Worm (Caenorhabditis elegans) whole organism, dauer: ENCODE data around the gene C13F10.6.

Experiments
- unc-62 ChIP-seq: sonication (generic microtip); optimal IDR thresholded peaks from 2 replicates; lab custom pipeline; 2017; ENCODE audit warnings: missing biosample characterization, missing genetic modification reagents, missing genetic modification characterization

Gene C13F10.6

DNA sequence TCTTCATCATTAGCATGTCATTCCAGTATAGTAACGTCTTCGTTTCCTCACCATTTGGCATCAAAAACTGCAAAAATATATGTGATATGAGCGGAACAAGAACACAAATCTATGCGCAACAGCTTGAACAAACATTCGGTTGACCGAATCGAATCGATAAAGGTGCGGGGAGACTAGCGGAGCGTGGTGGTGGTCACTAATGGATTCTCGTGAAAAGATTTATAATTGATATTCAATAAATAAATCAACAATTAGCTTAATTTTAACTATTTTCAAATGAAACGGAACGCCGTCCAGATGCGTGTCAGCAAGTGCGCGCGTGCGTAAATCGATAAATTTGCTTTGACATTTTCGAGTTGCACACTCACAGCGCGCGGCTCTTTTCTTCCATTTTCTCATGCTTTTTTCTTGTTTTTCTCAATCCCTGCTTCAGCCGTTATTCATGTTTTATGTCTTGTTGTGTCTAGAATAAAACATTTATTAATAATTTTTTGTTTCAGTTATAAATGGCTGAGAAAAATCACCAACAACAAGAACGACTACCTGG lies at the start of gene C13F10.6, which contains the start of the genes C13F10.8 and kxd-1:
C13F10.6 (minus strand) TSS at position 67 of the 547 bp plus-strand sequence.
C13F10.8 (minus strand) TSS at position 51 of the 547 bp plus-strand sequence.
kxd-1 (plus strand) TSS at position 497 of the 547 bp plus-strand sequence.
- no peak for TF ChIP-seq unc-62 (GFP tag; lab: Kevin White, UChicago)

DNA sequence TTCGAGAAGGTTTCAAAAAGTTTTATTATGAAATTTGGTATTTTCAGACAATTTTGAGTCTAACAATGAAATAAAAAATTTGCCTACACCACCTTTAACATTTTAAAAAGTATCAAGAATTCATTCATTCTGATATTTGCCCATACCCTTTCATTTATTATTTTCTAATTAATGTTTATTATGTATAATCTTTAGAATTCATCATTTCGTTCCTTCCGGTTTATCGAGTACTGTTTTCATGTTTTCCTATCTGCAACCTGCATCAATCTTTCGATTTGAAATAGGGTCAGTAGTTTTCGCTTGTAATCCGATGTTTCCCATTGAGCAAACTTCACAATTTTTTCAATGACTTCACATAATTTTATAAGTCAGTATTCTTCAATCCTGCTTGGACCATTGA lies 48.6 kb upstream of the C13F10.6 start, which contains the start of gene C13A2.6:
C13A2.6 (plus strand) TSS at position 301 of the 400 bp plus-strand sequence.
- no peak for TF ChIP-seq unc-62 (GFP tag; lab: Kevin White, UChicago)

ce11 chrV:7266021-7266420 lies 45.2 kb upstream of the C13F10.6 start, which contains the start of gene C13A2.7:
C13A2.7 (plus strand) TSS chrV:7266321.
- TF ChIP-seq unc-62 (GFP tag; lab: Kevin White, UChicago) = no peak

DNA sequence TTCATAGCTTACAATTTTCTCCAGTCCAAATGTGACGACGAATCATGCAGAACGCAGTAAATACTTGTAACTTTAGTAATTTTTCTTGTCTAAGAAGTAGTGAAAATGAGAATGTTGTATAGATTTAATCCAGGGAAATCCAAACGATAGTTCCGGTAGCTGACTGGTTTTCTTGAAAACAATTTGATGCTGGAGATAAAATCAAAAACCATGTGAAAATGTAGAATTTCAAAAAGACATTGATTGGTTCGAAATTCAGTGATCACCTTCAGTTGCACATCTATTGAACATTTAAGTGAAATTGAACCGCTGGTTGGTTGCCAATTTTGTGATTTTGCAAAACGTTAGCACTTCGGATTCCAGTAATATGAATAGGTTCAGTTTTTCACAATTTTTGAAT lies 43.2 kb upstream of the C13F10.6 start, which contains the start of gene C13A2.9:
C13A2.9 (minus strand) TSS at position 101 of the 400 bp plus-strand sequence.
- TF ChIP-seq unc-62 (GFP tag; lab: Kevin White, UChicago) = no peak

- TF ChIP-seq unc-62 (GFP tag; lab: Kevin White, UChicago) = no peak
Observed at ce11 chrV:7258965-7259364, 38.1 kb upstream of the C13F10.6 start, which contains the start of gene C13A2.12. C13A2.12 (plus strand) TSS chrV:7259265.

- no peak for TF ChIP-seq unc-62 (GFP tag; lab: Kevin White, UChicago)
Observed at ce11 chrV:7255095-7255494, 34.3 kb upstream of the C13F10.6 start, which contains the start of gene C05C8.8. C05C8.8 (minus strand) TSS chrV:7255195.

DNA sequence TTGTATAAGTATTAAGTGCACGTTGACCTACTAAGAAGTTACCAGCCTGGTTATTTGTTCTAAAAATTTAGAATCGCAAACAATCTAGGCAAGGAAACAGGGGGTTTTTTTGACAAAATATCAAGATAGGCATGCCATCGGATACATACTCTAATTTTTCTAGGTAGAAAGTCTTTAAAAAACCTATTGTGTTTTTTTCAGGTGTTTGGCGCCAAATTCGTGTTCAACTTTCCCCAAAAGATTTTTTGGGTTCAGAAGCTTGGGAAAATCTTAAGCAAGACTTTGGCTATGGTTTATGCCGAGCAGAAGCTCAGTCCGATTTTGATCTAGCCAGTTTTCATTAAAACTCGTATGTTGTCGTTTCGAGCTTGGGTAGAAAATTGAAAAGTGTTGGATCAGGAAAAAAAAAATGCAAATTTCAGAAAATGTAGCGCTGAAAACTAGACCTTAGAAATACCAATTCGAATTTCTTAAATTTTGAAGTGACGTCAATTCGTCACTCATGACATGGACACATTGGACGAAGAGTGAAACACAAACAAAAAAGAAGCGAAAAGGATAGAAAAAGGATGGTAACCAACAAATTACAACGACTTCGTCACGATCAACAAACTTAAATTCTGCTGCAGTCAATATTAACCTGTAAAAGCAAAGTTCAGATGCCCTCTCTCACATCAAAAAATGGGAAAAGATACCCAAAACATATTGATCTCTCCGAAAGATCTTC lies 27.6 kb upstream of the C13F10.6 start:
- TF ChIP-seq unc-62 (GFP tag; lab: Kevin White, UChicago) = no peak

DNA sequence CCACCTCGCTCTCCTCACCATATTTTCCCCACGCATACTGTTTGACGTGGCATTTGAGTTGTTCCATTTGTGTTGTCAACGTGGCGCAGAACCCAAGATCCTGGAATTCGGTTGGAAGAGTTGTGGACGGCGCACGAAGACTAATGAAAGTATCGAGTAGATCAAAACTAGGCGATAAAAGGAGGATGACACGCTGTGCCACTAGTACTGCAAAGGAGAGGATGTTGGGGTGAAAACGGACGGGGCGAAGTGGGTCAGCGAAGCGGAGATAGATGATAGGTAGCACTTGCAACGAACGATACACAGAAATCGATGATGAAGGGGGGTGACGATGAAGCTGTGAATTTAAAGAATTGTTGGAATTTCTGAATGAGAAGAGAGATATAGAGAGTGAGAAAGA lies 26.1 kb upstream of the C13F10.6 start, which contains the start of gene C05C8.7:
C05C8.7 (minus strand) TSS at position 100 of the 400 bp plus-strand sequence.
- no peak for TF ChIP-seq unc-62 (GFP tag; lab: Kevin White, UChicago)

DNA sequence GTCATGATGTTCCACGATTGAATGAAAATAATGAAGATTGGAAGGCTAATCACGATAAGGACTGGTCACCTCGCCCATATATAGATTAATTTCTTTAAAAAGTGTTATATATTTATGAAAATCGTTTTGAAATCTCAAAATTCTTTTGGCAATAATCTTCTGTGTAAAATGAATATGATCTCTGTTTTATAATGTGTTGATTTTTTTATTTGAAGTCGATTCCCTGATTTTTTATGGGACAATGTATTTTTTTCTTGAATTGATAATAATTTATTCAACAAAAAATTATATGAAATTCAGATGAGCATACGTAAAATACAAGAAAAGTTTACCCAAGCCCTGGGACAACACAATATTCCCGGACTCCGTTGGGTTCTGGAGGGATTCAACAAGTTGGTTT lies 18.6 kb upstream of the C13F10.6 start, which contains the start of gene C05C8.1:
C05C8.1 (plus strand) TSS at position 301 of the 400 bp plus-strand sequence.
- no peak for TF ChIP-seq unc-62 (GFP tag; lab: Kevin White, UChicago)

DNA sequence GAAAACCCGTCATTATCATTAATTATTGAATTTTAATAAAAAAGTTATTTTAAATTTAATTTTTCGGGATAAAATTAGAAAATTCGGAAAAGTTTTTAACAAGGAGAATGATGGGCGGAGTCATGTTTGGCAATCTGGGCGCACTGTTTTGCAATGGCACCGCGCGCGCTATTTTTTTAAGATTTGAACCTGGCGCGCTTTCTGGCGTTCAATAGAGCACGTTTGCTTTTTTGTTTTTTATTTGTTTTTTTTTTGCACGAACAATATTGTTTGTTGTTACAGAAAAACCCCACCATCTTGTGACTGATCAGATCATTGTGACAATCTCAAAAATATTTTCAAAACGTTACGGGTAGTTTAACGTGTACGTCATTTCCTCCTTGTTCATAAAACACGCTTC lies 16.3 kb upstream of the C13F10.6 start, which contains the start of gene hyls-1:
hyls-1 (plus strand) TSS at position 249 of the 400 bp plus-strand sequence.
- TF ChIP-seq unc-62 (GFP tag; lab: Kevin White, UChicago) = no peak

DNA sequence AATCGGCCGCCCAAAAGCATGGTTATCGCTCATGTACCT lies 16.1 kb upstream of the C13F10.6 start, which contains the start of gene hpo-9:
hpo-9 (minus strand) TSS at position 37 of the 39 bp plus-strand sequence.
- TF ChIP-seq unc-62 (GFP tag; lab: Kevin White, UChicago) = no peak

DNA sequence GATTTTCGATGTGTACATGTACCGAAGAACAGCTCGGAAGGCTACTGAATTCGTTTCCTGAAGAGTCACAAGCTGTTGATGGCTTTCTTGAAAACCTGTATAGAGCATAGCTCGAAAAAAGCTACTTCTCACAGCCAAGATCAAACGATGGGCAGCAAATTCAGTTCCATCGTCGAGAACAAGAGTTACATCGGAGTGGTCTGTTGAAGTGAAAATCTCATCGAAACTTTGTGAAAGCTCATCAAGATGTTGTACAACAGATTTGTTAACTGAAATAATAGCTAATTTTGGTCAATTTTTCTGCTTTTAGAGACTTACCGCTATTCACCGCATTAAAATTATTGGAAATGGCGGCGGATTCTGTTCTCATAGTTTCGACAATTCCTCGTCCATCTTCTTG lies 15.9 kb upstream of the C13F10.6 start:
- no peak for TF ChIP-seq unc-62 (GFP tag; lab: Kevin White, UChicago)

- TF ChIP-seq unc-62 (GFP tag; lab: Kevin White, UChicago) = no peak
Observed at ce11 chrV:7234726-7235125, 13.9 kb upstream of the C13F10.6 start, which contains the start of gene C05C8.5. C05C8.5 (minus strand) TSS chrV:7234826.

ce11 chrV:7231524-7231923 lies 10.7 kb upstream of the C13F10.6 start:
- TF ChIP-seq unc-62 (GFP tag; lab: Kevin White, UChicago) = no peak

DNA sequence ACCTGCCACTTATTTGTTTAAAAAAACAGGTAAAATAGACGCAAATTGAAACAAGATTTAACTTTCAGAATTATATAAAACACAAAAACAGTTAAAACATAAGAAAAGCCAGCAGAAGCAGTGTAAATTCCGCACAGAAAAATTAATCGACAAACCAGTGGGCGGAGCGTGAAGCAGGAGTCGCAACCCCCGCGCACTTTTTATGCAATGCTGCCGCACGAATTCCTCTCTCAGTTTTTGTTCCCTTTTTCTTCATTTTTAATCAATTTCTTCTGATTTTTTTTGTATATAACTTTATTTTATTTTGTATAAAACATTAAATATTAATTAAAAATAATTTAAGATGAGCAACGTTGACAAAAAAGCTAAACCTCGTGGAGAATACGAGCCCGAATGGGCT lies 10.0 kb upstream of the C13F10.6 start, which contains the start of the genes gei-6 and krr-1:
gei-6 (minus strand) TSS at position 2 of the 400 bp plus-strand sequence.
krr-1 (plus strand) TSS at position 344 of the 400 bp plus-strand sequence.
- TF ChIP-seq unc-62 (GFP tag; lab: Kevin White, UChicago) = no peak

ce11 chrV:7225894-7226293 lies 5.1 kb upstream of the C13F10.6 start:
- TF ChIP-seq unc-62 (GFP tag; lab: Kevin White, UChicago) = no peak
